Worm (Caenorhabditis elegans) whole organism, midembryonic: ENCODE results near the gene F10C2.7.

Experiments used
- T22C8.4 ChIP-seq: fragments of 200-800 bp; sonication (Bioruptor generic); IDR thresholded peaks from 2 replicates; pipeline ENCODE4 v1.3.6; 2022; ENCODE audit warnings: missing genetic modification characterization, missing compliant biosample characterization
- cog-1 ChIP-seq: sonication (generic microtip); optimal IDR thresholded peaks from 2 replicates; lab custom pipeline; 2016; ENCODE audit warnings: missing genetic modification characterization, missing compliant biosample characterization
- flt-1 ChIP-seq: fragments of 200-800 bp; sonication (Bioruptor generic); IDR thresholded peaks from 2 replicates; pipeline ENCODE4 v1.3.6; 2022; ENCODE audit warnings: missing genetic modification characterization, missing compliant biosample characterization
- med-1 ChIP-seq: sonication (generic microtip); optimal IDR thresholded peaks from 2 replicates; lab custom pipeline; 2017; ENCODE audit warnings: missing genetic modification characterization, mild to moderate bottlenecking, missing compliant biosample characterization, antibody characterized with exemption, missing genetic modification reagents; ENCODE audit not compliant: insufficient read depth
- ref-1 ChIP-seq: fragments of 200-800 bp; sonication (Bioruptor generic); conservative IDR thresholded peaks from 2 replicates; pipeline ENCODE4 v1.3.6; 2022; ENCODE audit warnings: missing genetic modification reagents, missing genetic modification characterization, missing compliant biosample characterization
- ztf-29 ChIP-seq: fragments of 200-800 bp; sonication (Bioruptor generic); IDR thresholded peaks from 2 replicates; pipeline ENCODE4 v1.3.6; 2022; ENCODE audit warnings: missing genetic modification reagents, missing genetic modification characterization, missing compliant biosample characterization

- TF ChIP-seq cog-1 (tag; lab: Kevin White, UChicago) (no peak), flt-1 (GFP tag; lab: Robert Waterston, UW) (no peak), ref-1 (no peak), ztf-29 (no peak), med-1 (no peak), T22C8.4 (GFP tag; lab: Robert Waterston, UW) (no peak)
Measured at ce11 chrV:12025683-12026082, 28.0 kb upstream of the F10C2.7 start.
